Worm (Caenorhabditis elegans): ENCODE data around the gene pbo-5.

DNA sequence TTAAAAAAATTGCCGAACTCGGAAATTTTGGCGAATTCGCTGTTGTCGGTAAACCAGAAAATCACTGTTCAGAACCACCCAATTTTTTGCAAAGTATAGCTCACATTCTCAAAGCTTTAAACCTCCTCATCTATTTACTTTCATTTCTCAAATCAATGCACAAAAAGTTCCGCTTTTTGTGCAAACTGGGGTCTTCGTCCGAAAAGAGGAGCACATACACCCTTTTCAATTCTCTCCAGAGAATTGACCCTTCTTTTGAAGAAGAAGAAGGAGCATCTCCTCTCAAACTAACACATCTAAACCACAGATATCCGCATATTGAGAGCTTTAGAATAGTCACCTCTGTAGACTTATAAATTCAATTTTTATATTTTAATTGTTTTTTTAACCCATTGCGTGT lies 40.0 kb upstream of the pbo-5 start:
- TF ChIP-seq ama-1 (optimal IDR thresholded peaks at IDR 0.05) = no peak
- no peak for TF ChIP-seq pqm-1 (tag; optimal IDR thresholded peaks at IDR 0.05)
- TF ChIP-seq nfya-1 (tag; optimal IDR thresholded peaks at IDR 0.05) = no peak
- no peak for TF ChIP-seq ztf-16 (tag; optimal IDR thresholded peaks at IDR 0.05)
- no peak for TF ChIP-seq pha-2 (tag; optimal IDR thresholded peaks at IDR 0.05)
- TF ChIP-seq nhr-11 (tag; optimal IDR thresholded peaks at IDR 0.05) = no peak
- TF ChIP-seq tbx-2 (tag; optimal IDR thresholded peaks at IDR 0.05) = no peak
- TF ChIP-seq syd-9 (tag; optimal IDR thresholded peaks at IDR 0.05) = no peak
- TF ChIP-seq lim-6 (tag; optimal IDR thresholded peaks at IDR 0.05) = no peak
